Fruit fly (Drosophila melanogaster) whole organism, adult: ENCODE measurements around the gene Polr1F.
A peak's percentile ranks its signal among the peaks of the same experiment; 100 is the strongest.

Experiments used
- CG11617 ChIP-seq: fragments of 200-800 bp; sonication (Bioruptor generic); optimal IDR thresholded peaks from 2 replicates; lab custom pipeline; 2017; ENCODE audit warnings: mild to moderate bottlenecking, missing biosample characterization, missing genetic modification reagents, missing genetic modification characterization
- CG12768 ChIP-seq: fragments of 200-800 bp; sonication (Bioruptor generic); optimal IDR thresholded peaks from 2 replicates; lab custom pipeline; 2017; ENCODE audit warnings: missing biosample characterization, missing genetic modification characterization, mild to moderate bottlenecking, moderate library complexity, missing genetic modification reagents
- CG14711 ChIP-seq: fragments of 200-800 bp; sonication (Bioruptor generic); optimal IDR thresholded peaks from 2 replicates; lab custom pipeline; 2018; ENCODE audit warnings: missing biosample characterization, mild to moderate bottlenecking, missing genetic modification characterization, moderate library complexity
- CG1620 ChIP-seq: fragments of 200-800 bp; sonication (Bioruptor generic); optimal IDR thresholded peaks from 2 replicates; lab custom pipeline; 2016; ENCODE audit warnings: missing biosample characterization, missing genetic modification characterization
- CG33017 ChIP-seq: fragments of 200-800 bp; sonication (Bioruptor generic); optimal IDR thresholded peaks from 2 replicates; lab custom pipeline; 2018; ENCODE audit warnings: missing biosample characterization, mild to moderate bottlenecking, missing genetic modification characterization, moderate library complexity
- CG5204 ChIP-seq: fragments of 200-800 bp; sonication (Bioruptor generic); optimal IDR thresholded peaks from 2 replicates; lab custom pipeline; 2016; ENCODE audit warnings: missing biosample characterization, missing genetic modification characterization
- CG7045 ChIP-seq: fragments of 200-800 bp; sonication (Bioruptor generic); optimal IDR thresholded peaks from 2 replicates; lab custom pipeline; 2017; ENCODE audit warnings: missing biosample characterization, mild to moderate bottlenecking, missing genetic modification characterization
- CG7101 ChIP-seq: fragments of 200-800 bp; sonication (Bioruptor generic); optimal IDR thresholded peaks from 2 replicates; lab custom pipeline; 2018; ENCODE audit warnings: missing biosample characterization, mild to moderate bottlenecking, missing genetic modification characterization, moderate library complexity
- Clk ChIP-seq: fragments of 200-800 bp; sonication (Bioruptor generic); optimal IDR thresholded peaks from 2 replicates; lab custom pipeline; 2017; ENCODE audit warnings: missing biosample characterization, missing genetic modification characterization
- Crg-1 ChIP-seq: fragments of 200-800 bp; sonication (Bioruptor generic); optimal IDR thresholded peaks from 2 replicates; lab custom pipeline; 2016; ENCODE audit warnings: missing biosample characterization, missing genetic modification characterization
- Hr96 ChIP-seq: fragments of 200-800 bp; sonication (Bioruptor generic); optimal IDR thresholded peaks from 2 replicates; lab custom pipeline; 2016; ENCODE audit warnings: missing biosample characterization, missing genetic modification characterization
- Mnt ChIP-seq: fragments of 200-800 bp; sonication (Bioruptor generic); optimal IDR thresholded peaks from 2 replicates; lab custom pipeline; 2016; ENCODE audit warnings: missing biosample characterization, mild to moderate bottlenecking, missing genetic modification characterization
- bab1 ChIP-seq: fragments of 200-800 bp; sonication (Bioruptor generic); optimal IDR thresholded peaks from 3 replicates; lab custom pipeline; 2019; ENCODE audit warnings: missing biosample characterization, mild to moderate bottlenecking, missing genetic modification characterization, moderate library complexity
- cic ChIP-seq: fragments of 200-800 bp; sonication (Bioruptor generic); optimal IDR thresholded peaks from 2 replicates; lab custom pipeline; 2017; ENCODE audit warnings: missing biosample characterization, mild to moderate bottlenecking, missing genetic modification characterization, moderate library complexity
- cnc ChIP-seq, 2 experiments: fragments of >200 bp; optimal IDR thresholded peaks; 2 replicates each; lab custom pipeline; 2017
- kay ChIP-seq: fragments of 200-800 bp; sonication (Bioruptor generic); peaks from one replicate; lab custom pipeline; 2016; ENCODE audit warnings: missing biosample characterization, missing genetic modification characterization, borderline replicate concordance
- ovo ChIP-seq: fragments of 200-800 bp; sonication (Bioruptor generic); optimal IDR thresholded peaks from 2 replicates; lab custom pipeline; 2016; ENCODE audit warnings: missing biosample characterization, missing genetic modification characterization
- pad ChIP-seq: fragments of 200-800 bp; sonication (Bioruptor generic); optimal IDR thresholded peaks from 3 replicates; lab custom pipeline; 2017; ENCODE audit warnings: missing biosample characterization, missing genetic modification characterization, mild to moderate bottlenecking, moderate library complexity, missing genetic modification reagents
- tj ChIP-seq: fragments of 200-800 bp; sonication (Bioruptor generic); optimal IDR thresholded peaks from 3 replicates; lab custom pipeline; 2017; ENCODE audit warnings: missing biosample characterization, mild to moderate bottlenecking, missing genetic modification characterization, moderate library complexity
- toe ChIP-seq: fragments of 200-800 bp; sonication (Bioruptor generic); optimal IDR thresholded peaks from 2 replicates; lab custom pipeline; 2016; ENCODE audit warnings: missing biosample characterization, missing genetic modification characterization

The Polr1F gene

DNA sequence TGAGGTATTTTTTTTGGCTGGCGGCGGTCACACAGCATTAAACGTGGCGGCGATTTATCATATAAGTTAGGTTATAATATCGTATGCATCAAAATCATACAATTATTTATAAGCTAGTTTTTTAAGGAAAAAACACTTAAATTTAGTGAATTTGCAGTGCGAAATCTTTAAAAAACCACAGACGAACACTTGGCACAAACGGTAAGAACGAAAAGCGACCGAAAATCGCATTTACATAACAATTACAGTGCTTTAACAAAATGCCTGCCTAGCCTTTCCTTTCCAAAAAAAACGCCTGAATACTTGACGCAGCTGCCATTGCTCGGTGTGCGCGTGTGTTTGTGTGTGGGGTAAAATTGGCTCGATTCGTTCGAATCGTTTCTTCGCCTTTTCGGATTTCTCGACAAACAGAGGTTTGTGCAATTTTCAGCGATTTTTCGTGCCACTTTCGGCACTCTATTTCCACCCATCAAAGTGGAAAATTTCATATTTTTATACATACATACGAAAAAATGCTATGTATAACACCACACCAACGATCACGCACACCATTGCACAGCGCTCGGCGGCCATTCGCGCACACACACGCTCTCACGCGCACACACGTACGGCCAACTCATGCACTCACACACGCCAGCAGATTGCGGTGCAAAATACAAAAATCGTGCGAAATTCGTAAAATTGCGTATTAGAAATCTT, 13.2 kb upstream of the Polr1F start, which contains the start of gene Hrb27C:
Gene Hrb27C, plus strand, starts transcription at position 44 of the 699 bp plus-strand sequence.
- peak; percentile 46 for TF ChIP-seq tj (GFP tag; lab: Kevin White, UChicago)
- TF ChIP-seq Clk (GFP tag; lab: Kevin White, UChicago) = no peak
- peak; percentile 45 for TF ChIP-seq Mnt
- peak; percentile 55 for TF ChIP-seq cic (GFP tag; lab: Kevin White, UChicago)
- TF ChIP-seq bab1 (GFP tag; lab: Kevin White, UChicago) = no peak
- TF ChIP-seq CG12768 (GFP tag; lab: Kevin White, UChicago) = peak; percentile 5

DNA sequence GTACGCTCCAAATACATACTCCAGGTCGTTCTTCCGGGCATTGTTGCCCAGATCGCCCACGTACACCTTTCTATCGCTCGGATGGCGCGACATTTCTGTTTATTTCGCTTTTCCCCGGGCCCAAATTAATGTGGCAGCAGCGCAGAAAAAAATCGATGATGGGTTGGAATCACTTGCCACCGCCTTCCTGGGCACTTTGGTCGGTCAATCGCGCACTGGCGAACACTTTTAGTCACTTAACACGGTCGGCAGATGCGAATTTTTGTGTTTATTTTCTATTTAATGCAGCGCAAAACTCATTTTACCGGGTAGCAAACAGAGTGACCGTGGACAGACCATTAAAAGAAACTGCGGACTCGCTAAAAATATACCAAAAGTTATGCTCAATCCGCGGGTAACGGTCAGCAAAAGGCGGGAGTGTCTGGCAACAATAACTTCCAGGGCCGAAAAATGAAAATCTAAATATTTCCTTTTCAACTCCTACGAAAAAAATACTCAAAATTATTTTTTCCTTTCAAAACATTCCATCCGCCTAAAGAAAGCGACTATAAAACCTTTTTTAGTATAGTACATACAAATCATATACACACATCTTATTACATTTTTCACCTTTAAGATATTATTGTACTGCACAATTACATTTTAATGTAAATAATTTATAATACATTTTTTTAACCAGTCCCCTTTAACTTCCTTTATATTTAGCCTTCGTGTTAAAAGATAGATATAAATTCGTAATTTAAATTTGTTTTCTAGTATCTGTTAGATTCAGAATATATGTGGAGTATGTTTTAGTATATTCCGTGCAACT, 12.4 kb upstream of the Polr1F start, which contains the start of gene x16:
Gene x16, minus strand, starts transcription at position 361 of the 811 bp plus-strand sequence.
- TF ChIP-seq CG7101 (tag; lab: Kevin White, UChicago) = no peak
- no peak for TF ChIP-seq CG12768 (GFP tag; lab: Kevin White, UChicago)
- no peak for TF ChIP-seq bab1 (GFP tag; lab: Kevin White, UChicago)
- no peak for TF ChIP-seq Clk (GFP tag; lab: Kevin White, UChicago)
- TF ChIP-seq Crg-1 (GFP tag; lab: Kevin White, UChicago) = no peak
- no peak for TF ChIP-seq pad (GFP tag; lab: Kevin White, UChicago)
- no peak for TF ChIP-seq CG11617 (GFP tag; lab: Kevin White, UChicago)

dm6 chr2L:6919203-6919849, 11.7 kb upstream of the Polr1F start:
- TF ChIP-seq bab1 (GFP tag; lab: Kevin White, UChicago) (no peak), CG7045 (peak; percentile 35), kay (no peak), cnc (optimal IDR thresholded peaks at IDR 0.05; lab: Kevin White, UChicago) (no peak), CG14711 (no peak), Hr96 (GFP tag; lab: Kevin White, UChicago) (no peak), CG1620 (no peak), tj (GFP tag; lab: Kevin White, UChicago) (no peak), CG33017 (tag; lab: Kevin White, UChicago) (no peak), CG7101 (tag; lab: Kevin White, UChicago) (no peak), pad (GFP tag; lab: Kevin White, UChicago) (no peak), CG11617 (GFP tag; lab: Kevin White, UChicago) (peak; percentile 42), CG12768 (GFP tag; lab: Kevin White, UChicago) (no peak), Clk (GFP tag; lab: Kevin White, UChicago) (no peak), toe (no peak), ovo (no peak), Mnt (peak; percentile 96), CG5204 (GFP tag; lab: Kevin White, UChicago) (no peak), Crg-1 (GFP tag; lab: Kevin White, UChicago) (no peak)

DNA sequence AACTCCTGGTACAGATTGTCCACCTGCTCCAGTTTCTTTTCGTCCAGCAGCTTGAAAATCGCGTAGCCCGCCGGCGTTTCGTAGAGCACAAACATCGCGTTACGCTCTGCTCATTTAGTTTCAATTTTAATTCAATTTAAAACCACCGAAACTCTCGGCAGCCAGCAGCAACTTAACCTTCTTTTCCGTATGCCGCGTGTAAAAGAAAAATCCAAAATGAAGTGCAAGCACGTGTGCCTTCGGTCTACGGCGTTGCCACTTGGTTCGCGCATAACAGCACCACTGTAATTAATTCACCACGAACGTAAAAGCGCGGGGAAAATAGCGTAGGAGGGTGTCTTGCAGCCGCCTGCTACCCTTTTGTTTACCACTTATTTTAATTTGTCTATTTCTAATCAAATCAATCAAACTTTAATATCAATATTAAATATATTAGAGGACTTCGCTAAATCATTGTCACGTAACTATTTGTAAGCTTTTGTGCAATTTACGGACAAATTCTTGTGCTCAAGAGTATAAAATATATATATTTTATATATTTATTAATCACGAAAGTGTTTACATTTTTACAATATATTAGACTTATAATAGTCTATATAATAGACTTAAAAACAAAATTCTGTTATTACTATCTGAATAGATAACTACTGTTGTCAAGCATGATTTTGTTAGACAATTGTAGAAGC, 11.0 kb upstream of the Polr1F start, which contains the start of gene nop5:
Gene nop5, minus strand, starts transcription at position 227 of the 686 bp plus-strand sequence.
- TF ChIP-seq cic (GFP tag; lab: Kevin White, UChicago) (peak; percentile 56), CG7101 (tag; lab: Kevin White, UChicago) (peak; percentile 66), cnc (optimal IDR thresholded peaks at IDR 0.05; lab: Kevin White, UChicago) (no peak), kay (no peak), toe (no peak), CG14711 (peak; percentile 46), CG11617 (GFP tag; lab: Kevin White, UChicago) (peak; percentile 84), CG7045 (peak; percentile 79), tj (GFP tag; lab: Kevin White, UChicago) (peak; percentile 56), ovo (no peak), CG1620 (no peak), Mnt (peak; percentile 99), pad (GFP tag; lab: Kevin White, UChicago) (peak; percentile 78), Clk (GFP tag; lab: Kevin White, UChicago) (peak; percentile 6), CG5204 (GFP tag; lab: Kevin White, UChicago) (no peak), bab1 (GFP tag; lab: Kevin White, UChicago) (peak; percentile 13), Hr96 (GFP tag; lab: Kevin White, UChicago) (no peak), Crg-1 (GFP tag; lab: Kevin White, UChicago) (peak; percentile 58), CG33017 (tag; lab: Kevin White, UChicago) (peak; percentile 54), CG12768 (GFP tag; lab: Kevin White, UChicago) (peak; percentile 77)

- no peak for TF ChIP-seq CG7101 (tag; lab: Kevin White, UChicago)
- no peak for TF ChIP-seq CG7045
- no peak for TF ChIP-seq CG33017 (tag; lab: Kevin White, UChicago)
- no peak for TF ChIP-seq CG12768 (GFP tag; lab: Kevin White, UChicago)
- TF ChIP-seq pad (GFP tag; lab: Kevin White, UChicago) = no peak
- TF ChIP-seq Mnt = no peak
- no peak for TF ChIP-seq CG11617 (GFP tag; lab: Kevin White, UChicago)
- TF ChIP-seq CG14711 = no peak
- TF ChIP-seq Crg-1 (GFP tag; lab: Kevin White, UChicago) = no peak
- no peak for TF ChIP-seq CG1620
- no peak for TF ChIP-seq cnc (optimal IDR thresholded peaks at IDR 0.05; lab: Kevin White, UChicago)
- no peak for TF ChIP-seq Clk (GFP tag; lab: Kevin White, UChicago)
Measured at dm6 chr2L:6916345-6916744, 8.7 kb upstream of the Polr1F start, which contains the start of gene CG32829. Gene CG32829 (minus strand): TSS chr2L:6916445.
